Fruit fly (Drosophila melanogaster) whole organism, embryonic: ENCODE measurements around the gene Acn.

Source experiments
- Adf1 ChIP-seq: fragments of 200-800 bp; sonication (Bioruptor generic); IDR thresholded peaks from 2 replicates; pipeline ENCODE4 v1.3.6; 2022; ENCODE audit warnings: missing biosample characterization, missing genetic modification characterization
- Antp ChIP-seq: fragments of 200-800 bp; sonication (Bioruptor generic); optimal IDR thresholded peaks from 3 replicates; lab custom pipeline; 2016; ENCODE audit warnings: missing biosample characterization, missing genetic modification characterization
- Atf6 ChIP-seq: fragments of 200-800 bp; sonication (Bioruptor generic); IDR thresholded peaks from 2 replicates; pipeline ENCODE4 v1.3.6; 2022; ENCODE audit warnings: missing biosample characterization, missing genetic modification characterization
- Blimp-1 ChIP-seq: fragments of 200-800 bp; sonication (Bioruptor generic); optimal IDR thresholded peaks from 3 replicates; lab custom pipeline; 2018; ENCODE audit warnings: missing biosample characterization, missing genetic modification characterization, mild to moderate bottlenecking, moderate library complexity, missing genetic modification reagents
- CG10209 ChIP-seq: fragments of 200-800 bp; sonication (Bioruptor generic); optimal IDR thresholded peaks from 3 replicates; lab custom pipeline; 2017; ENCODE audit warnings: missing biosample characterization, mild to moderate bottlenecking, missing genetic modification characterization, missing genetic modification reagents
- CG11398 ChIP-seq: fragments of 200-800 bp; sonication (Bioruptor generic); optimal IDR thresholded peaks from 2 replicates; lab custom pipeline; 2016; ENCODE audit warnings: missing biosample characterization, missing genetic modification characterization
- CG12236 ChIP-seq: fragments of 200-800 bp; sonication (Bioruptor generic); optimal IDR thresholded peaks from 2 replicates; lab custom pipeline; 2016; ENCODE audit warnings: missing biosample characterization, missing genetic modification characterization
- CG1233 ChIP-seq: fragments of 200-800 bp; sonication (Bioruptor generic); optimal IDR thresholded peaks from 4 replicates; lab custom pipeline; 2018; ENCODE audit warnings: missing biosample characterization, mild to moderate bottlenecking, missing genetic modification characterization
- CG13424 ChIP-seq: fragments of 200-800 bp; sonication (Bioruptor generic); optimal IDR thresholded peaks from 2 replicates; lab custom pipeline; 2019; ENCODE audit warnings: missing biosample characterization, mild to moderate bottlenecking, missing genetic modification characterization, moderate library complexity
- CG14667 ChIP-seq: fragments of 200-800 bp; sonication (Bioruptor generic); IDR thresholded peaks from 2 replicates; pipeline ENCODE4 v1.3.6; 2022; ENCODE audit warnings: missing biosample characterization, missing genetic modification characterization
- CG14965 ChIP-seq: fragments of 200-800 bp; sonication (Bioruptor generic); optimal IDR thresholded peaks from 2 replicates; lab custom pipeline; 2016; ENCODE audit warnings: missing biosample characterization, missing genetic modification characterization, borderline replicate concordance
- CG15696 ChIP-seq: fragments of 200-800 bp; sonication (Bioruptor generic); optimal IDR thresholded peaks from 2 replicates; lab custom pipeline; 2019; ENCODE audit warnings: missing biosample characterization, mild to moderate bottlenecking, missing genetic modification characterization, moderate library complexity
- CG1603 ChIP-seq: fragments of 200-800 bp; sonication (Bioruptor generic); optimal IDR thresholded peaks from 2 replicates; lab custom pipeline; 2019; ENCODE audit warnings: missing biosample characterization, mild to moderate bottlenecking, missing genetic modification characterization, moderate library complexity
- CG16779 ChIP-seq: fragments of 200-800 bp; sonication (Bioruptor generic); IDR thresholded peaks from 2 replicates; pipeline ENCODE4 v1.3.6; 2022; ENCODE audit warnings: missing biosample characterization, missing genetic modification characterization
- CG17186 ChIP-seq: fragments of 200-800 bp; sonication (Bioruptor generic); optimal IDR thresholded peaks from 3 replicates; lab custom pipeline; 2017; ENCODE audit warnings: missing biosample characterization, missing genetic modification reagents, missing genetic modification characterization
- CG17361 ChIP-seq: fragments of 200-800 bp; sonication (Bioruptor generic); IDR thresholded peaks from 3 replicates; pipeline ENCODE4 v1.3.6; 2022; ENCODE audit warnings: missing biosample characterization, missing genetic modification characterization
- CG31388 ChIP-seq: fragments of 200-800 bp; sonication (Bioruptor generic); optimal IDR thresholded peaks from 2 replicates; lab custom pipeline; 2016; ENCODE audit warnings: missing biosample characterization, missing genetic modification characterization
- CG6813 ChIP-seq: fragments of 200-800 bp; sonication (Bioruptor generic); optimal IDR thresholded peaks from 2 replicates; lab custom pipeline; 2017; ENCODE audit warnings: missing biosample characterization, missing genetic modification characterization, mild to moderate bottlenecking, moderate library complexity, missing genetic modification reagents
- CG9609 ChIP-seq: fragments of 200-800 bp; sonication (Bioruptor generic); optimal IDR thresholded peaks from 3 replicates; lab custom pipeline; 2016; ENCODE audit warnings: missing biosample characterization, missing genetic modification characterization
- Elba2 ChIP-seq: fragments of 200-800 bp; sonication (Bioruptor generic); optimal IDR thresholded peaks from 3 replicates; lab custom pipeline; 2016; ENCODE audit warnings: missing biosample characterization, missing genetic modification characterization
- Hmr ChIP-seq: fragments of 200-800 bp; sonication (Bioruptor generic); optimal IDR thresholded peaks from 3 replicates; lab custom pipeline; 2017; ENCODE audit warnings: mild to moderate bottlenecking, missing biosample characterization, missing genetic modification reagents, missing genetic modification characterization
- Nf-YC ChIP-seq: fragments of 200-800 bp; optimal IDR thresholded peaks from 3 replicates; lab custom pipeline; 2019; ENCODE audit warnings: missing biosample characterization, mild to moderate bottlenecking, missing genetic modification characterization, moderate library complexity
- Rfx ChIP-seq: fragments of 200-800 bp; sonication (Bioruptor generic); IDR thresholded peaks from 2 replicates; pipeline ENCODE4 v1.3.6; 2022; ENCODE audit warnings: missing biosample characterization, missing genetic modification characterization
- Sox102F ChIP-seq: fragments of 200-800 bp; sonication (Bioruptor generic); optimal IDR thresholded peaks from 2 replicates; lab custom pipeline; 2018; ENCODE audit warnings: missing biosample characterization, mild to moderate bottlenecking, missing genetic modification characterization, moderate library complexity
- Stat92E ChIP-seq, 3 experiments: fragments of >200 bp in 2 of 3; fragments of 200-800 bp in 1 of 3; sonication (Bioruptor generic) in 1 of 3; optimal IDR thresholded peaks; 2 replicates each; lab custom pipeline; 2017 to 2019; ENCODE audit warnings: missing biosample characterization in 3 of 3, missing genetic modification characterization in 3 of 3, mild to moderate bottlenecking in 1 of 3, moderate library complexity in 1 of 3
- Xrp1 ChIP-seq: fragments of 200-800 bp; sonication (Bioruptor generic); IDR thresholded peaks from 2 replicates; pipeline ENCODE4 v1.3.6; 2022; ENCODE audit warnings: missing biosample characterization, missing genetic modification characterization
- al ChIP-seq: fragments of 200-800 bp; sonication (Bioruptor generic); IDR thresholded peaks from 2 replicates; pipeline ENCODE4 v1.3.6; 2022; ENCODE audit warnings: missing biosample characterization, missing genetic modification characterization
- ase ChIP-seq: fragments of 200-800 bp; sonication (Bioruptor generic); IDR thresholded peaks from 3 replicates; pipeline ENCODE4 v1.3.6; 2022; ENCODE audit warnings: missing biosample characterization, missing genetic modification characterization
- btn ChIP-seq: fragments of 200-800 bp; sonication (Bioruptor generic); optimal IDR thresholded peaks from 2 replicates; lab custom pipeline; 2016; ENCODE audit warnings: missing biosample characterization, missing genetic modification characterization
- cg ChIP-seq: fragments of 200-800 bp; sonication (Bioruptor generic); optimal IDR thresholded peaks from 3 replicates; lab custom pipeline; 2019; ENCODE audit warnings: missing biosample characterization, mild to moderate bottlenecking, missing genetic modification characterization, moderate library complexity
- croc ChIP-seq: fragments of 200-800 bp; sonication (Bioruptor generic); conservative IDR thresholded peaks from 3 replicates; pipeline ENCODE4 v1.3.6; 2022; ENCODE audit warnings: missing biosample characterization, missing genetic modification characterization
- en ChIP-seq: fragments of 200-800 bp; sonication (Bioruptor generic); optimal IDR thresholded peaks from 2 replicates; lab custom pipeline; 2016; ENCODE audit warnings: missing biosample characterization, missing genetic modification characterization
- eyg ChIP-seq: fragments of 200-800 bp; sonication (Bioruptor generic); optimal IDR thresholded peaks from 3 replicates; lab custom pipeline; 2016; ENCODE audit warnings: missing biosample characterization, missing genetic modification characterization
- fd96Cb ChIP-seq: fragments of 200-800 bp; sonication (Bioruptor generic); optimal IDR thresholded peaks from 2 replicates; lab custom pipeline; 2018; ENCODE audit warnings: missing biosample characterization, mild to moderate bottlenecking, missing genetic modification characterization, moderate library complexity
- gt ChIP-seq: fragments of 200-800 bp; sonication (Bioruptor generic); IDR thresholded peaks from 2 replicates; pipeline ENCODE4 v1.3.6; 2022; ENCODE audit warnings: missing biosample characterization, missing genetic modification characterization
- her ChIP-seq: fragments of 200-800 bp; sonication (Bioruptor generic); optimal IDR thresholded peaks from 2 replicates; lab custom pipeline; 2016; ENCODE audit warnings: missing biosample characterization, missing genetic modification characterization
- jumu ChIP-seq: fragments of 200-800 bp; sonication (Bioruptor generic); optimal IDR thresholded peaks from 3 replicates; lab custom pipeline; 2016; ENCODE audit warnings: missing biosample characterization, missing genetic modification characterization
- kah ChIP-seq: fragments of 200-800 bp; sonication (Bioruptor generic); optimal IDR thresholded peaks from 2 replicates; lab custom pipeline; 2018; ENCODE audit warnings: missing biosample characterization, mild to moderate bottlenecking, missing genetic modification characterization
- lmd ChIP-seq: fragments of 200-800 bp; sonication (Bioruptor generic); IDR thresholded peaks from 2 replicates; pipeline ENCODE4 v1.3.6; 2022; ENCODE audit warnings: missing biosample characterization, missing genetic modification characterization
- pho ChIP-seq: fragments of 200-800 bp; sonication (Bioruptor generic); optimal IDR thresholded peaks from 2 replicates; lab custom pipeline; 2016; ENCODE audit warnings: missing biosample characterization, missing genetic modification characterization
- prd ChIP-seq, 3 experiments: fragments of >200 bp in 2 of 3; fragments of 200-800 bp in 1 of 3; sonication (Bioruptor generic) in 1 of 3; optimal IDR thresholded peaks in 2 of 3; IDR thresholded peaks in 1 of 3; 2 replicates in 2 of 3; 3 replicates in 1 of 3; pipeline versions ENCODE4 v1.3.6 to Lab custom; 2017 to 2022; ENCODE audit warnings: missing biosample characterization in 1 of 3, missing genetic modification characterization in 1 of 3
- slp2 ChIP-seq: fragments of 200-800 bp; sonication (Bioruptor generic); optimal IDR thresholded peaks from 2 replicates; lab custom pipeline; 2016; ENCODE audit warnings: missing biosample characterization, missing genetic modification characterization
- sob ChIP-seq: fragments of 200-800 bp; sonication (Bioruptor generic); IDR thresholded peaks from 2 replicates; pipeline ENCODE4 v1.3.6; 2022; ENCODE audit warnings: missing biosample characterization, missing genetic modification characterization
- sqz ChIP-seq: fragments of 200-800 bp; sonication (Bioruptor generic); optimal IDR thresholded peaks from 3 replicates; lab custom pipeline; 2018; ENCODE audit warnings: missing biosample characterization, mild to moderate bottlenecking, missing genetic modification characterization
- sr ChIP-seq: fragments of 200-800 bp; sonication (Bioruptor generic); IDR thresholded peaks from 3 replicates; pipeline ENCODE4 v1.3.6; 2022; ENCODE audit warnings: missing biosample characterization, missing genetic modification characterization
- ssp ChIP-seq: fragments of 200-800 bp; sonication (Bioruptor generic); IDR thresholded peaks from 2 replicates; pipeline ENCODE4 v1.3.6; 2022; ENCODE audit warnings: missing biosample characterization, missing genetic modification characterization
- stwl ChIP-seq: fragments of 200-800 bp; sonication (Bioruptor generic); optimal IDR thresholded peaks from 3 replicates; lab custom pipeline; 2018; ENCODE audit warnings: missing biosample characterization, mild to moderate bottlenecking, missing genetic modification characterization, moderate library complexity
- tgo ChIP-seq: fragments of 200-800 bp; sonication (Bioruptor generic); IDR thresholded peaks from 3 replicates; pipeline ENCODE4 v1.3.6; 2022; ENCODE audit warnings: missing biosample characterization, missing genetic modification characterization
- vvl ChIP-seq: fragments of 200-800 bp; sonication (Bioruptor generic); IDR thresholded peaks from 2 replicates; pipeline ENCODE4 v1.3.6; 2022; ENCODE audit warnings: missing biosample characterization, missing genetic modification characterization

Gene Acn

DNA sequence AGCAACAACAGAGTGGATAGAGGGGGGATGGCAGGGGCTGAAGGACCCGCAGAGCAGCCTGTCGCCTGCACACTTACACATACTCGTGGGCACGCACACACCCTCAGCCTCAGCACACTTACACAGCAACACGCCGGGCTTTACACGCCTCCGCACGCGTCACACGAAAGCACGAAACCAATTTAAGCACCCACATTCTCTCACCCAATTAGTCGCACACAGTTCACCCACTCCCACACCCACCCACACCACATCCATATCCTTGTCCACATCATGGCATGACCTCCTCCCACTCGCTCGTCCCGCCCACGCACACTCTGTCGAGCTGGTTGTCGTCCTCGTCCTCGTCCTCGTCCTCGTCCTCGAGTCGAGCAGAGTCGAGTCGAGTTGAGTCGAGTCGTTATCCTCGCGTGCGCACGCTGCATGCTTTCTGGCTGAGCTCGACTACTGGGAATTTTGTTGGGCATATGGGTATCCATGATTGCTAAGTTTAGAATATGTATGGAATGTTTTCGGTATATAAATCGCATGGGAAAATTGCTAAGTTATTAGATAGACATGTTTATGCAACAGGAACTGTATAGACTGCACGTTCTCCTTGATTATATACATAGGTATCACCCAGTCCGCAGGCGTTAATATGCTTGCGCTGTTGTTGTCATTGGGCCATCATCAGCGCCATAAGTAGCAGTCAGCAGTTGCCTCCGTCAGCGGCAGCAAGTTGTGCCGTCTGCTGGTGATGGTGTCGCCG is 33.1 kb upstream of the Acn start (continued):
- peak; percentile 88 for TF ChIP-seq lmd
- TF ChIP-seq CG6813: peak; percentile 70
- peak; percentile 15 for TF ChIP-seq btn
- no peak for TF ChIP-seq en (GFP tag; lab: Kevin White, UChicago)
- peak; percentile 86 for TF ChIP-seq Antp
- TF ChIP-seq CG17361 (GFP tag; lab: Robert Waterston, UW): peak; percentile 75
- TF ChIP-seq CG1603 (tag; lab: Kevin White, UChicago): peak; percentile 85
- TF ChIP-seq CG15696 (tag; lab: Kevin White, UChicago): no peak
- TF ChIP-seq Rfx: peak; percentile 89
- peak; percentile 67 for TF ChIP-seq Blimp-1
- TF ChIP-seq sr (GFP tag; lab: Robert Waterston, UW): no peak
- peak; percentile 71 for TF ChIP-seq croc (GFP tag; lab: Robert Waterston, UW)
- TF ChIP-seq vvl: peak; percentile 89
- TF ChIP-seq slp2 (GFP tag; lab: Kevin White, UChicago): peak; percentile 69
- peak; percentile 10; the same call in 1 of the 2 replicates for TF ChIP-seq CG16779 (GFP tag; lab: Robert Waterston, UW)
- peak; percentile 27 for TF ChIP-seq CG17186 (GFP tag; lab: Kevin White, UChicago)
- TF ChIP-seq Hmr (GFP tag; lab: Kevin White, UChicago): peak; percentile 93
- peak; percentile 7 for TF ChIP-seq CG14965 (GFP tag; lab: Kevin White, UChicago)
- TF ChIP-seq al (GFP tag; lab: Robert Waterston, UW): peak; percentile 70
- TF ChIP-seq CG13424 (tag; lab: Kevin White, UChicago): peak; percentile 80
- TF ChIP-seq Xrp1 (GFP tag; lab: Robert Waterston, UW): peak; percentile 84
- peak; percentile 91 for TF ChIP-seq sob
- TF ChIP-seq CG1233 (GFP tag; lab: Kevin White, UChicago): peak; percentile 69
- peak; percentile 75 for TF ChIP-seq fd96Cb (tag; lab: Kevin White, UChicago)
- no peak for TF ChIP-seq CG31388
- TF ChIP-seq sqz (GFP tag; lab: Kevin White, UChicago): peak; percentile 12
- peak; percentile 84 for TF ChIP-seq her
- TF ChIP-seq CG12236 (GFP tag; lab: Kevin White, UChicago): peak; percentile 25
- TF ChIP-seq CG14667 (GFP tag; lab: Robert Waterston, UW): peak; percentile 69
- peak; percentile 56 for TF ChIP-seq eyg
- 0 out of 2 replicates have a peak, but pooled peaks have one; percentile 36 for TF ChIP-seq gt (GFP tag; lab: Robert Waterston, UW)
- TF ChIP-seq cg (GFP tag; lab: Kevin White, UChicago): peak; percentile 27
- peak; percentile 83 for TF ChIP-seq CG9609
- TF ChIP-seq ssp (GFP tag; lab: Robert Waterston, UW): peak; percentile 80
- TF ChIP-seq tgo: peak; percentile 88
- TF ChIP-seq CG10209 (GFP tag; lab: Kevin White, UChicago): peak; percentile 82
- peak; percentile 84 for TF ChIP-seq jumu
- peak; percentile 65 for TF ChIP-seq CG11398 (GFP tag; lab: Kevin White, UChicago)
- TF ChIP-seq Adf1 (GFP tag; lab: Robert Waterston, UW): peak; percentile 65; the same call in 1 of the 2 replicates
- TF ChIP-seq pho: peak; percentile 80
- TF ChIP-seq Sox102F: peak; percentile 81
- TF ChIP-seq stwl (tag; lab: Kevin White, UChicago): no peak
- TF ChIP-seq Nf-YC (tag; lab: Kevin White, UChicago): peak; percentile 43
- TF ChIP-seq prd (optimal IDR thresholded peaks at IDR 0.05; lab: Kevin White, UChicago): no peak
- TF ChIP-seq prd (GFP tag; IDR thresholded peaks at IDR 0.05; lab: Robert Waterston, UW): peak; percentile 92
- peak; percentile 92 for TF ChIP-seq Atf6 (GFP tag; lab: Robert Waterston, UW)
- peak; percentile 80 for TF ChIP-seq ase
- no peak for TF ChIP-seq Stat92E (GFP tag; optimal IDR thresholded peaks at IDR 0.05; lab: Kevin White, UChicago)
- TF ChIP-seq kah (GFP tag; lab: Kevin White, UChicago): no peak
- TF ChIP-seq Elba2 (GFP tag; lab: Kevin White, UChicago): no peak
